Fruit fly (Drosophila melanogaster) whole organism, adult: ENCODE results near the gene sisA.

Source experiments
- CG11617 ChIP-seq: fragments of 200-800 bp; sonication (Bioruptor generic); optimal IDR thresholded peaks from 2 replicates; lab custom pipeline; 2017; ENCODE audit warnings: mild to moderate bottlenecking, missing biosample characterization, missing genetic modification reagents, missing genetic modification characterization
- CG12768 ChIP-seq: fragments of 200-800 bp; sonication (Bioruptor generic); optimal IDR thresholded peaks from 2 replicates; lab custom pipeline; 2017; ENCODE audit warnings: missing biosample characterization, missing genetic modification characterization, mild to moderate bottlenecking, moderate library complexity, missing genetic modification reagents
- CG7045 ChIP-seq: fragments of 200-800 bp; sonication (Bioruptor generic); optimal IDR thresholded peaks from 2 replicates; lab custom pipeline; 2017; ENCODE audit warnings: missing biosample characterization, mild to moderate bottlenecking, missing genetic modification characterization
- Crg-1 ChIP-seq: fragments of 200-800 bp; sonication (Bioruptor generic); optimal IDR thresholded peaks from 2 replicates; lab custom pipeline; 2016; ENCODE audit warnings: missing biosample characterization, missing genetic modification characterization
- Hr96 ChIP-seq: fragments of 200-800 bp; sonication (Bioruptor generic); optimal IDR thresholded peaks from 2 replicates; lab custom pipeline; 2016; ENCODE audit warnings: missing biosample characterization, missing genetic modification characterization
- Mnt ChIP-seq: fragments of 200-800 bp; sonication (Bioruptor generic); optimal IDR thresholded peaks from 2 replicates; lab custom pipeline; 2016; ENCODE audit warnings: missing biosample characterization, mild to moderate bottlenecking, missing genetic modification characterization
- bab1 ChIP-seq: fragments of 200-800 bp; sonication (Bioruptor generic); optimal IDR thresholded peaks from 3 replicates; lab custom pipeline; 2019; ENCODE audit warnings: missing biosample characterization, mild to moderate bottlenecking, missing genetic modification characterization, moderate library complexity
- cic ChIP-seq: fragments of 200-800 bp; sonication (Bioruptor generic); optimal IDR thresholded peaks from 2 replicates; lab custom pipeline; 2017; ENCODE audit warnings: missing biosample characterization, mild to moderate bottlenecking, missing genetic modification characterization, moderate library complexity
- tj ChIP-seq: fragments of 200-800 bp; sonication (Bioruptor generic); optimal IDR thresholded peaks from 3 replicates; lab custom pipeline; 2017; ENCODE audit warnings: missing biosample characterization, mild to moderate bottlenecking, missing genetic modification characterization, moderate library complexity

DNA sequence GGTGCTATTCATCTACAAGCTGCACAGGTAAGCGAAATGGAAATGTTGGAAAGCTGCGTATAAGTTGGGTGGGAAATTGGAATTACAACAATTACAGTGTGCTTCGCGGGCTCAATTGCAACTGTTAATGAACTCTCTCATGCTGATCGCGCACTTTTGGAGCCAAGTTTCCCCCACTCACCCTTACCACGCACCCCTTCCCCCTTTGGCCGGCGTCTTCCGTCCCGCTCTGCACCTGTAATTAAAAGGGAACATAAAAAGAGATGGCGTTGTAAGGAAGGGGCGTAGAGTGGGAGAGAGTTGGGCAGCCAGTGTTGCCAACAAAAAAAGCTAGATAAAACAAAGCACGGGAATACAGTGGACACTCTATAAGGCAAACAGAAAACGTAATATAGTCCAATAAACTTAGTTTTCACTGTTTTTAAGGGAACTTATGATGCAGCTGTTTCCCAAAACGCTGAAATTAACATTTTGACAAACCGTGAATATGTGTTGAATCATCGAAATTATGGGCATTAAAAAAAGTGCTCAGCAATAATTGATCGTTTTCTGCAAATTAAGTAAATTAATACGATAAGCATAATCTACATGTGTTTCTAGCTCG, 18.7 kb upstream of the sisA start:
- TF ChIP-seq CG12768 (GFP tag; lab: Kevin White, UChicago) (no peak), Hr96 (GFP tag; lab: Kevin White, UChicago) (no peak), Crg-1 (no peak), CG7045 (GFP tag; lab: Kevin White, UChicago) (peak; percentile 7), cic (GFP tag; lab: Kevin White, UChicago) (peak; percentile 16), CG11617 (GFP tag; lab: Kevin White, UChicago) (peak; percentile 34), bab1 (GFP tag; lab: Kevin White, UChicago) (no peak), Mnt (GFP tag; lab: Kevin White, UChicago) (no peak), tj (peak; percentile 99)
